Worm (Caenorhabditis elegans) whole organism, L1 larva: ENCODE data around the gene sdz-18.

Source experiments
- F16B12.6 ChIP-seq: fragments of 150-350 bp; optimal IDR thresholded peaks from 2 replicates; lab custom pipeline; 2014; ENCODE audit warnings: missing biosample characterization, missing genetic modification characterization
- aha-1 ChIP-seq: fragments of 150-350 bp; optimal IDR thresholded peaks from 2 replicates; lab custom pipeline; 2014; ENCODE audit warnings: missing biosample characterization, missing genetic modification characterization
- aly-2 ChIP-seq: fragments of 150-350 bp; optimal IDR thresholded peaks from 2 replicates; lab custom pipeline; 2014; ENCODE audit warnings: missing biosample characterization, missing genetic modification characterization
- ama-1 ChIP-seq: fragments of 150-350 bp; optimal IDR thresholded peaks from 2 replicates; lab custom pipeline; 2014
- blmp-1 ChIP-seq: fragments of 150-350 bp; optimal IDR thresholded peaks from 2 replicates; lab custom pipeline; 2014; ENCODE audit warnings: missing biosample characterization, missing genetic modification characterization
- ceh-82 ChIP-seq, 3 experiments: fragments of 150-350 bp in 1 of 3; sonication (generic microtip) in 2 of 3; optimal IDR thresholded peaks; 2 replicates each; lab custom pipeline; 2014 to 2017; ENCODE audit warnings: missing biosample characterization in 3 of 3, missing genetic modification characterization in 3 of 3
- ceh-88 ChIP-seq: fragments of 200-800 bp; sonication (Bioruptor generic); IDR thresholded peaks from 2 replicates; pipeline ENCODE4 v1.3.6; 2022; ENCODE audit warnings: missing genetic modification characterization, missing compliant biosample characterization
- ceh-90 ChIP-seq: sonication (generic microtip); optimal IDR thresholded peaks from 2 replicates; lab custom pipeline; 2016; ENCODE audit warnings: missing genetic modification characterization, missing compliant biosample characterization
- egl-13 ChIP-seq: sonication (generic microtip); optimal IDR thresholded peaks from 2 replicates; lab custom pipeline; 2016; ENCODE audit warnings: missing genotype, missing genetic modification reagents, missing genetic modification characterization, missing compliant biosample characterization
- elt-2 ChIP-seq: sonication (generic microtip); optimal IDR thresholded peaks from 2 replicates; lab custom pipeline; 2016; ENCODE audit warnings: missing genetic modification characterization, mild to moderate bottlenecking, inconsistent platforms, missing compliant biosample characterization, missing genetic modification reagents
- elt-3 ChIP-seq, 6 experiments: fragments of 150-350 bp in 1 of 6; sonication (generic microtip); optimal IDR thresholded peaks; 2 replicates each; lab custom pipeline; 2017 to 2018; ENCODE audit warnings: missing biosample characterization in 6 of 6, missing genetic modification characterization in 6 of 6, inconsistent platforms in 1 of 6
- ets-5 ChIP-seq: fragments of 200-800 bp; sonication (Bioruptor generic); IDR thresholded peaks from 2 replicates; pipeline ENCODE4 v1.3.6; 2022; ENCODE audit warnings: missing genetic modification characterization, missing compliant biosample characterization
- fkh-8 ChIP-seq: sonication (generic microtip); optimal IDR thresholded peaks from 2 replicates; lab custom pipeline; 2016; ENCODE audit warnings: mild to moderate bottlenecking, missing genetic modification characterization, missing compliant biosample characterization
- fos-1 ChIP-seq: fragments of 150-350 bp; optimal IDR thresholded peaks from 2 replicates; lab custom pipeline; 2014; ENCODE audit warnings: missing biosample characterization, missing genetic modification characterization
- hlh-4 ChIP-seq: sonication (generic microtip); optimal IDR thresholded peaks from 2 replicates; lab custom pipeline; 2016; ENCODE audit warnings: mild to moderate bottlenecking, missing genetic modification characterization, missing compliant biosample characterization
- hpl-2 ChIP-seq: fragments of 150-350 bp; optimal IDR thresholded peaks from 2 replicates; lab custom pipeline; 2014; ENCODE audit warnings: missing biosample characterization, missing genetic modification reagents, missing genetic modification characterization
- irx-1 ChIP-seq: sonication (generic microtip); optimal IDR thresholded peaks from 2 replicates; lab custom pipeline; 2016; ENCODE audit warnings: missing genetic modification characterization, missing compliant biosample characterization
- jun-1 ChIP-seq: fragments of 150-350 bp; optimal IDR thresholded peaks from 2 replicates; lab custom pipeline; 2014; ENCODE audit warnings: missing biosample characterization, missing genetic modification reagents, missing genetic modification characterization
- lin-14 ChIP-seq: fragments of 200-800 bp; sonication (Bioruptor generic); optimal IDR thresholded peaks from 2 replicates; lab custom pipeline; 2018; ENCODE audit warnings: mild to moderate bottlenecking, missing genetic modification characterization, moderate library complexity, missing compliant biosample characterization
- lin-15B ChIP-seq: fragments of 150-350 bp; sonication (generic microtip); optimal IDR thresholded peaks from 3 replicates; lab custom pipeline; 2014; ENCODE audit warnings: missing biosample characterization, missing genetic modification characterization
- mab-9 ChIP-seq: fragments of 200-800 bp; sonication (Bioruptor generic); IDR thresholded peaks from 2 replicates; pipeline ENCODE4 v1.3.6; 2022; ENCODE audit warnings: missing genetic modification reagents, missing genetic modification characterization, missing compliant biosample characterization
- nhr-11 ChIP-seq: fragments of 150-350 bp; optimal IDR thresholded peaks from 2 replicates; lab custom pipeline; 2014; ENCODE audit warnings: missing biosample characterization, missing genetic modification characterization
- nhr-12 ChIP-seq: sonication (generic microtip); optimal IDR thresholded peaks from 2 replicates; lab custom pipeline; 2017; ENCODE audit warnings: missing biosample characterization, missing genetic modification characterization
- nhr-19 ChIP-seq: fragments of 200-800 bp; sonication (Bioruptor generic); conservative IDR thresholded peaks from 2 replicates; pipeline ENCODE4 v1.3.6; 2022; ENCODE audit warnings: missing genetic modification characterization, missing compliant biosample characterization
- nhr-237 ChIP-seq: fragments of 150-350 bp; optimal IDR thresholded peaks from 2 replicates; lab custom pipeline; 2014; ENCODE audit warnings: missing biosample characterization, missing genetic modification characterization
- nhr-28 ChIP-seq: fragments of 150-350 bp; optimal IDR thresholded peaks from 2 replicates; lab custom pipeline; 2014; ENCODE audit warnings: missing biosample characterization, missing genetic modification characterization
- nhr-47 ChIP-seq: sonication (generic microtip); optimal IDR thresholded peaks from 2 replicates; lab custom pipeline; 2016; ENCODE audit warnings: mild to moderate bottlenecking, missing genetic modification characterization, moderate library complexity, missing compliant biosample characterization
- nhr-71 ChIP-seq: sonication (generic microtip); optimal IDR thresholded peaks from 2 replicates; lab custom pipeline; 2016; ENCODE audit warnings: mild to moderate bottlenecking, missing genetic modification characterization, moderate library complexity, missing compliant biosample characterization
- nhr-76 ChIP-seq: sonication (generic microtip); optimal IDR thresholded peaks from 2 replicates; lab custom pipeline; 2017; ENCODE audit warnings: missing biosample characterization, missing genetic modification characterization
- nhr-77 ChIP-seq: fragments of 150-350 bp; optimal IDR thresholded peaks from 2 replicates; lab custom pipeline; 2014; ENCODE audit warnings: missing biosample characterization, missing genetic modification characterization
- nhr-84 ChIP-seq: sonication (generic microtip); optimal IDR thresholded peaks from 2 replicates; lab custom pipeline; 2017; ENCODE audit warnings: missing biosample characterization, missing genetic modification characterization
- nhr-90 ChIP-seq: sonication (generic microtip); optimal IDR thresholded peaks from 2 replicates; lab custom pipeline; 2016; ENCODE audit warnings: mild to moderate bottlenecking, missing genetic modification characterization, missing compliant biosample characterization; ENCODE audit not compliant: poor library complexity
- pag-3 ChIP-seq: sonication (generic microtip); optimal IDR thresholded peaks from 2 replicates; lab custom pipeline; 2017; ENCODE audit warnings: missing genetic modification characterization, mild to moderate bottlenecking, missing compliant biosample characterization, antibody characterized with exemption, borderline replicate concordance; ENCODE audit not compliant: insufficient read depth
- pqm-1 ChIP-seq: sonication (generic microtip); optimal IDR thresholded peaks from 3 replicates; lab custom pipeline; 2017; ENCODE audit warnings: missing biosample characterization, missing genetic modification characterization
- rnt-1 ChIP-seq: sonication (generic microtip); optimal IDR thresholded peaks from 2 replicates; lab custom pipeline; 2016; ENCODE audit warnings: mild to moderate bottlenecking, missing genetic modification characterization, moderate library complexity, missing compliant biosample characterization
- skn-1 ChIP-seq: fragments of 150-350 bp; optimal IDR thresholded peaks from 2 replicates; lab custom pipeline; 2014; ENCODE audit warnings: missing biosample characterization, missing genetic modification characterization
- snpc-4 ChIP-seq: fragments of 150-350 bp; optimal IDR thresholded peaks from 2 replicates; lab custom pipeline; 2014; ENCODE audit warnings: missing biosample characterization, missing genetic modification characterization
- sox-4 ChIP-seq: sonication (generic microtip); optimal IDR thresholded peaks from 2 replicates; lab custom pipeline; 2016; ENCODE audit warnings: missing genetic modification characterization, missing compliant biosample characterization
- sup-37 ChIP-seq: fragments of 200-800 bp; sonication (Bioruptor generic); optimal IDR thresholded peaks from 2 replicates; lab custom pipeline; 2018; ENCODE audit warnings: mild to moderate bottlenecking, missing genetic modification characterization, missing compliant biosample characterization
- unc-130 ChIP-seq: fragments of 150-350 bp; optimal IDR thresholded peaks from 2 replicates; lab custom pipeline; 2017; ENCODE audit warnings: missing biosample characterization, missing genetic modification characterization, inconsistent platforms
- unc-62 ChIP-seq: fragments of 150-350 bp; optimal IDR thresholded peaks from 2 replicates; lab custom pipeline; 2014; ENCODE audit warnings: missing biosample characterization, missing genetic modification reagents, missing genetic modification characterization
- unc-86 ChIP-seq: sonication (generic microtip); optimal IDR thresholded peaks from 2 replicates; lab custom pipeline; 2016; ENCODE audit warnings: missing genetic modification characterization, missing compliant biosample characterization
- unc-98 ChIP-seq: fragments of 200-800 bp; sonication (Bioruptor generic); IDR thresholded peaks from 2 replicates; pipeline ENCODE4 v1.3.6; 2022; ENCODE audit warnings: missing genetic modification characterization, missing compliant biosample characterization
- xbp-1 ChIP-seq: sonication (generic microtip); optimal IDR thresholded peaks from 2 replicates; lab custom pipeline; 2016; ENCODE audit warnings: missing genetic modification characterization, missing compliant biosample characterization
- zag-1 ChIP-seq: fragments of 150-350 bp; optimal IDR thresholded peaks from 2 replicates; lab custom pipeline; 2014; ENCODE audit warnings: missing biosample characterization, missing genetic modification characterization
- ztf-4 ChIP-seq: fragments of 150-350 bp; optimal IDR thresholded peaks from 2 replicates; lab custom pipeline; 2014; ENCODE audit warnings: missing biosample characterization, missing genetic modification characterization

sdz-18 gene

ce11 chrII:1670260-1670879 is 35.9 kb downstream of the sdz-18 start, which contains the start of gene nhx-6:
nhx-6 (plus strand) TSS chrII:1670829.
- TF ChIP-seq elt-2 (peak; percentile 77), mab-9 (GFP tag; lab: Robert Waterston, UW) (no peak)

ce11 chrII:1668913-1669312 is 37.4 kb downstream of the sdz-18 start, which contains the start of gene srw-97:
srw-97 (minus strand) TSS chrII:1669013.
- TF ChIP-seq fkh-8 (tag; lab: Kevin White, UChicago) = no peak
- no peak for TF ChIP-seq nhr-19
- TF ChIP-seq unc-86 = no peak
- no peak for TF ChIP-seq nhr-28
- TF ChIP-seq blmp-1 (tag; lab: Kevin White, UChicago) = no peak
- no peak for TF ChIP-seq skn-1
- TF ChIP-seq lin-15B = no peak
- no peak for TF ChIP-seq nhr-71 (tag; lab: Kevin White, UChicago)
- no peak for TF ChIP-seq nhr-47 (tag; lab: Kevin White, UChicago)
- TF ChIP-seq ama-1 (lab: Kevin White, UChicago) = no peak
- no peak for TF ChIP-seq nhr-11
- TF ChIP-seq sup-37 (GFP tag; lab: Kevin White, UChicago) = no peak
- no peak for TF ChIP-seq fos-1
- no peak for TF ChIP-seq ceh-88 (GFP tag; lab: Robert Waterston, UW)
- TF ChIP-seq unc-130 (tag; lab: Kevin White, UChicago) = no peak

- TF ChIP-seq unc-98 (GFP tag; lab: Robert Waterston, UW) (no peak), nhr-237 (tag; lab: Kevin White, UChicago) (no peak), lin-15B (no peak), jun-1 (tag; lab: Kevin White, UChicago) (no peak), pag-3 (tag; lab: Kevin White, UChicago) (no peak), snpc-4 (tag; lab: Kevin White, UChicago) (no peak), hpl-2 (GFP tag; lab: Kevin White, UChicago) (no peak), blmp-1 (tag; lab: Kevin White, UChicago) (no peak), zag-1 (no peak), nhr-90 (tag; lab: Kevin White, UChicago) (no peak), nhr-12 (no peak), elt-2 (no peak), egl-13 (tag; lab: Kevin White, UChicago) (no peak)
These were observed 40.3 kb downstream of the sdz-18 start, which contains the start of gene srlf-29 for ce11 chrII:1666025-1666424. srlf-29 (plus strand) TSS chrII:1666325.

- TF ChIP-seq ets-5 (GFP tag; lab: Robert Waterston, UW) (no peak), elt-3 (tag; optimal IDR thresholded peaks at IDR 0.05; lab: Kevin White, UChicago) (no peak), irx-1 (tag; lab: Kevin White, UChicago) (no peak), ceh-90 (tag; lab: Kevin White, UChicago) (no peak), elt-2 (peak; percentile 3), nhr-76 (tag; lab: Kevin White, UChicago) (no peak), sox-4 (no peak), snpc-4 (tag; lab: Kevin White, UChicago) (no peak), mab-9 (GFP tag; lab: Robert Waterston, UW) (no peak), nhr-77 (tag; lab: Kevin White, UChicago) (no peak), ztf-4 (no peak), xbp-1 (tag; lab: Kevin White, UChicago) (no peak), sup-37 (GFP tag; lab: Kevin White, UChicago) (no peak), nhr-84 (tag; lab: Kevin White, UChicago) (no peak), hlh-4 (tag; lab: Kevin White, UChicago) (no peak), nhr-47 (tag; lab: Kevin White, UChicago) (no peak), pqm-1 (no peak), F16B12.6 (tag; lab: Kevin White, UChicago) (no peak), lin-14 (GFP tag; lab: Kevin White, UChicago) (peak; percentile 63), nhr-28 (no peak), unc-86 (no peak), ceh-82 (tag; optimal IDR thresholded peaks at IDR 0.05; lab: Kevin White, UChicago) (peak in 1 of 3 experiments; percentile 9), rnt-1 (tag; lab: Kevin White, UChicago) (peak; percentile 24), skn-1 (no peak), nhr-19 (no peak), unc-62 (no peak), aly-2 (no peak), aha-1 (tag; lab: Kevin White, UChicago) (no peak), nhr-11 (no peak), blmp-1 (tag; lab: Kevin White, UChicago) (no peak), fos-1 (no peak)
These were observed 42.8 kb downstream of the sdz-18 start, which contains the start of gene duxl-1 for ce11 chrII:1663516-1663915. duxl-1 (plus strand) TSS chrII:1663699.
